Fruit fly (Drosophila melanogaster) whole organism, embryonic: ENCODE measurements around the gene ABCB7.

ENCODE experiments used
- Awh ChIP-seq: fragments of 200-800 bp; sonication (Bioruptor generic); IDR thresholded peaks from 2 replicates; pipeline ENCODE4, ENCODE4 v1.3.6; 2022; ENCODE audit warnings: missing biosample characterization, missing genetic modification characterization
- Bteb2 ChIP-seq: fragments of 200-800 bp; sonication (Bioruptor generic); optimal IDR thresholded peaks from 2 replicates; lab custom pipeline; 2016; ENCODE audit warnings: missing biosample characterization, missing genetic modification characterization
- CG11247 ChIP-seq: fragments of 200-800 bp; sonication (Bioruptor generic); IDR thresholded peaks from 2 replicates; pipeline ENCODE4 v1.3.6; 2022; ENCODE audit warnings: missing biosample characterization, missing genetic modification characterization
- CG12659 ChIP-seq: fragments of 200-800 bp; sonication (Bioruptor generic); optimal IDR thresholded peaks from 3 replicates; lab custom pipeline; 2017; ENCODE audit warnings: mild to moderate bottlenecking, missing biosample characterization, missing genetic modification reagents, missing genetic modification characterization
- CG16863 ChIP-seq: fragments of 200-800 bp; sonication (Bioruptor generic); optimal IDR thresholded peaks from 3 replicates; lab custom pipeline; 2016; ENCODE audit warnings: missing biosample characterization, missing genetic modification characterization
- CG17802 ChIP-seq: fragments of 200-800 bp; sonication (Bioruptor generic); optimal IDR thresholded peaks from 2 replicates; lab custom pipeline; 2018; ENCODE audit warnings: missing biosample characterization, mild to moderate bottlenecking, missing genetic modification characterization, moderate library complexity
- CG17829 ChIP-seq: fragments of 200-800 bp; optimal IDR thresholded peaks from 2 replicates; lab custom pipeline; 2019; ENCODE audit warnings: missing biosample characterization, mild to moderate bottlenecking, missing genetic modification characterization, moderate library complexity
- CG2875 ChIP-seq: fragments of 200-800 bp; sonication (Bioruptor generic); optimal IDR thresholded peaks from 2 replicates; lab custom pipeline; 2017; ENCODE audit warnings: missing biosample characterization, mild to moderate bottlenecking, missing genetic modification characterization, missing genetic modification reagents
- CG31365 ChIP-seq: fragments of 200-800 bp; sonication (Bioruptor generic); optimal IDR thresholded peaks from 2 replicates; lab custom pipeline; 2018; ENCODE audit warnings: missing biosample characterization, mild to moderate bottlenecking, missing genetic modification characterization
- CG31388 ChIP-seq: fragments of 200-800 bp; sonication (Bioruptor generic); optimal IDR thresholded peaks from 2 replicates; lab custom pipeline; 2016; ENCODE audit warnings: missing biosample characterization, missing genetic modification characterization
- CG3281 ChIP-seq: fragments of 200-800 bp; sonication (Bioruptor generic); optimal IDR thresholded peaks from 3 replicates; lab custom pipeline; 2017; ENCODE audit warnings: missing biosample characterization, mild to moderate bottlenecking, missing genetic modification characterization
- CG4404 ChIP-seq: fragments of 200-800 bp; sonication (Bioruptor generic); IDR thresholded peaks from 2 replicates; pipeline ENCODE4 v1.3.6; 2022; ENCODE audit warnings: missing biosample characterization, missing genetic modification characterization
- CG4820 ChIP-seq: fragments of 200-800 bp; sonication (Bioruptor generic); optimal IDR thresholded peaks from 3 replicates; lab custom pipeline; 2016; ENCODE audit warnings: missing biosample characterization, missing genetic modification characterization
- CG8765 ChIP-seq: fragments of 200-800 bp; sonication (Bioruptor generic); IDR thresholded peaks from 2 replicates; pipeline ENCODE4 v1.3.6; 2022; ENCODE audit warnings: missing biosample characterization, missing genetic modification characterization
- CG8924 ChIP-seq: fragments of 200-800 bp; optimal IDR thresholded peaks from 3 replicates; lab custom pipeline; 2019; ENCODE audit warnings: missing biosample characterization, mild to moderate bottlenecking, missing genetic modification characterization, moderate library complexity
- CG9215 ChIP-seq: fragments of 200-800 bp; sonication (Bioruptor generic); IDR thresholded peaks from 2 replicates; pipeline ENCODE4 v1.3.6; 2022; ENCODE audit warnings: missing biosample characterization, missing genetic modification characterization
- CG9437 ChIP-seq: fragments of 200-800 bp; sonication (Bioruptor generic); optimal IDR thresholded peaks from 2 replicates; lab custom pipeline; 2018; ENCODE audit warnings: missing biosample characterization, mild to moderate bottlenecking, missing genetic modification characterization
- CG9727 ChIP-seq: fragments of 200-800 bp; sonication (Bioruptor generic); optimal IDR thresholded peaks from 3 replicates; lab custom pipeline; 2017; ENCODE audit warnings: missing biosample characterization, mild to moderate bottlenecking, missing genetic modification characterization
- D ChIP-seq, 2 experiments: fragments of 200-800 bp in 1 of 2; fragments of >200 bp in 1 of 2; sonication (Bioruptor generic) in 1 of 2; optimal IDR thresholded peaks; 2 replicates in 1 of 2; 3 replicates in 1 of 2; lab custom pipeline; 2017; ENCODE audit warnings: mild to moderate bottlenecking in 1 of 2, missing biosample characterization in 1 of 2, missing genetic modification characterization in 1 of 2, missing genetic modification reagents in 1 of 2
- E2f1 ChIP-seq: fragments of 200-800 bp; sonication (Bioruptor generic); IDR thresholded peaks from 2 replicates; pipeline ENCODE4 v1.3.6; 2022; ENCODE audit warnings: missing biosample characterization, missing genetic modification characterization
- E2f2 ChIP-seq: fragments of 200-800 bp; sonication (Bioruptor generic); IDR thresholded peaks from 2 replicates; pipeline ENCODE4 v1.3.6; 2022; ENCODE audit warnings: missing biosample characterization, missing genetic modification characterization
- ERR ChIP-seq: fragments of 200-800 bp; sonication (Bioruptor generic); optimal IDR thresholded peaks from 2 replicates; lab custom pipeline; 2016; ENCODE audit warnings: missing biosample characterization, missing genetic modification characterization
- HLH54F ChIP-seq: fragments of 200-800 bp; sonication (Bioruptor generic); optimal IDR thresholded peaks from 3 replicates; lab custom pipeline; 2016; ENCODE audit warnings: missing biosample characterization, missing genetic modification characterization
- Hand ChIP-seq: fragments of 200-800 bp; sonication (Bioruptor generic); optimal IDR thresholded peaks from 2 replicates; lab custom pipeline; 2017; ENCODE audit warnings: mild to moderate bottlenecking, missing biosample characterization, missing genetic modification reagents, missing genetic modification characterization
- HmgD ChIP-seq: fragments of 200-800 bp; sonication (Bioruptor generic); optimal IDR thresholded peaks from 3 replicates; lab custom pipeline; 2016; ENCODE audit warnings: missing biosample characterization, missing genetic modification characterization
- Hr78 ChIP-seq, 2 experiments: fragments of 200-800 bp in 1 of 2; fragments of >200 bp in 1 of 2; sonication (Bioruptor generic) in 1 of 2; optimal IDR thresholded peaks; 2 replicates each; lab custom pipeline; 2017 to 2019; ENCODE audit warnings: missing biosample characterization in 2 of 2, missing genetic modification characterization in 2 of 2, mild to moderate bottlenecking in 1 of 2, moderate library complexity in 1 of 2
- Jarid2 ChIP-seq: fragments of 200-800 bp; sonication (Bioruptor generic); optimal IDR thresholded peaks from 3 replicates; lab custom pipeline; 2017; ENCODE audit warnings: mild to moderate bottlenecking, missing biosample characterization, missing genetic modification reagents, missing genetic modification characterization
- Sin3A ChIP-seq: fragments of >200 bp; optimal IDR thresholded peaks from 2 replicates; lab custom pipeline; 2018
- Stat92E ChIP-seq, 3 experiments: fragments of >200 bp in 2 of 3; fragments of 200-800 bp in 1 of 3; sonication (Bioruptor generic) in 1 of 3; optimal IDR thresholded peaks; 2 replicates each; lab custom pipeline; 2017 to 2019; ENCODE audit warnings: missing biosample characterization in 3 of 3, missing genetic modification characterization in 3 of 3, mild to moderate bottlenecking in 1 of 3, moderate library complexity in 1 of 3
- bsh ChIP-seq, 2 experiments: fragments of 200-800 bp; sonication (Bioruptor generic); optimal IDR thresholded peaks; 2 replicates each; lab custom pipeline; 2017 to 2018; ENCODE audit warnings: mild to moderate bottlenecking in 2 of 2, missing biosample characterization in 2 of 2, missing genetic modification characterization in 2 of 2, moderate library complexity in 1 of 2
- cad ChIP-seq: fragments of >200 bp; optimal IDR thresholded peaks from 2 replicates; lab custom pipeline; 2017; ENCODE audit warnings: missing biosample characterization, missing genetic modification characterization
- dysf ChIP-seq: fragments of 200-800 bp; sonication (Bioruptor generic); IDR thresholded peaks from 3 replicates; pipeline ENCODE4 v1.3.6; 2022; ENCODE audit warnings: missing biosample characterization, missing genetic modification characterization
- gsb-n ChIP-seq: fragments of 200-800 bp; sonication (Bioruptor generic); optimal IDR thresholded peaks from 3 replicates; lab custom pipeline; 2018; ENCODE audit warnings: missing biosample characterization, mild to moderate bottlenecking, missing genetic modification characterization
- h ChIP-seq: fragments of >200 bp; optimal IDR thresholded peaks from 2 replicates; lab custom pipeline; 2017
- hbn ChIP-seq: fragments of 200-800 bp; sonication (Bioruptor generic); IDR thresholded peaks from 2 replicates; pipeline ENCODE4 v1.3.6; 2022; ENCODE audit warnings: missing biosample characterization, missing genetic modification characterization; ENCODE audit not compliant: partially characterized antibody
- her ChIP-seq: fragments of 200-800 bp; sonication (Bioruptor generic); optimal IDR thresholded peaks from 2 replicates; lab custom pipeline; 2016; ENCODE audit warnings: missing biosample characterization, missing genetic modification characterization
- nom ChIP-seq: fragments of 200-800 bp; sonication (Bioruptor generic); optimal IDR thresholded peaks from 2 replicates; lab custom pipeline; 2017; ENCODE audit warnings: missing biosample characterization, missing genetic modification characterization, mild to moderate bottlenecking, moderate library complexity, missing genetic modification reagents
- otp ChIP-seq: fragments of 200-800 bp; sonication (Bioruptor generic); IDR thresholded peaks from 3 replicates; pipeline ENCODE4, ENCODE4 v1.3.6; 2022; ENCODE audit warnings: missing biosample characterization, missing genetic modification characterization
- pho ChIP-seq: fragments of 200-800 bp; sonication (Bioruptor generic); optimal IDR thresholded peaks from 2 replicates; lab custom pipeline; 2016; ENCODE audit warnings: missing biosample characterization, missing genetic modification characterization
- phol ChIP-seq: fragments of 200-800 bp; sonication (Bioruptor generic); optimal IDR thresholded peaks from 3 replicates; lab custom pipeline; 2018; ENCODE audit warnings: missing biosample characterization, mild to moderate bottlenecking, missing genetic modification characterization, moderate library complexity
- pzg ChIP-seq: fragments of 200-800 bp; sonication (Bioruptor generic); optimal IDR thresholded peaks from 3 replicates; lab custom pipeline; 2018; ENCODE audit warnings: missing biosample characterization, mild to moderate bottlenecking, missing genetic modification characterization, moderate library complexity
- seq ChIP-seq: fragments of 200-800 bp; sonication (Bioruptor generic); IDR thresholded peaks from 2 replicates; pipeline ENCODE4 v1.3.6; 2022; ENCODE audit warnings: missing biosample characterization, missing genetic modification characterization
- sisA ChIP-seq: fragments of 200-800 bp; sonication (Bioruptor generic); IDR thresholded peaks from 2 replicates; pipeline ENCODE4 v1.3.6; 2022; ENCODE audit warnings: missing biosample characterization, missing genetic modification characterization
- ssp ChIP-seq: fragments of 200-800 bp; sonication (Bioruptor generic); IDR thresholded peaks from 2 replicates; pipeline ENCODE4 v1.3.6; 2022; ENCODE audit warnings: missing biosample characterization, missing genetic modification characterization
- tgo ChIP-seq: fragments of 200-800 bp; sonication (Bioruptor generic); IDR thresholded peaks from 3 replicates; pipeline ENCODE4 v1.3.6; 2022; ENCODE audit warnings: missing biosample characterization, missing genetic modification characterization
- tio ChIP-seq: fragments of 200-800 bp; sonication (Bioruptor generic); optimal IDR thresholded peaks from 2 replicates; lab custom pipeline; 2017; ENCODE audit warnings: missing biosample characterization, missing genetic modification characterization, inconsistent platforms
- trh ChIP-seq: fragments of 200-800 bp; sonication (Bioruptor generic); optimal IDR thresholded peaks from 2 replicates; lab custom pipeline; 2016; ENCODE audit warnings: missing biosample characterization, missing genetic modification characterization
- wdn ChIP-seq: fragments of 200-800 bp; sonication (Bioruptor generic); IDR thresholded peaks from 2 replicates; pipeline ENCODE4 v1.3.6; 2022; ENCODE audit warnings: missing biosample characterization, missing genetic modification characterization
- zf30C ChIP-seq: fragments of 200-800 bp; sonication (Bioruptor generic); optimal IDR thresholded peaks from 3 replicates; lab custom pipeline; 2018; ENCODE audit warnings: missing biosample characterization, mild to moderate bottlenecking, missing genetic modification characterization

Gene ABCB7

dm6 chr3L:1644920-1645567 is 26.8 kb downstream of the ABCB7 start, which contains the start of the genes alphaCOP and CG13919 (continued):
- TF ChIP-seq Jarid2 (GFP tag; lab: Kevin White, UChicago) = peak; percentile 11
- peak; percentile 94 for TF ChIP-seq Bteb2
- peak; percentile 92 for TF ChIP-seq nom (GFP tag; lab: Kevin White, UChicago)
- TF ChIP-seq trh = peak; percentile 95
- peak; percentile 9 for TF ChIP-seq Sin3A
- TF ChIP-seq CG9215 (GFP tag; lab: Robert Waterston, UW) = peak; percentile 95
- peak; percentile 93 for TF ChIP-seq HLH54F (GFP tag; lab: Kevin White, UChicago)
- TF ChIP-seq CG31365 (tag; lab: Kevin White, UChicago) = peak; percentile 65
- TF ChIP-seq CG12659 (GFP tag; lab: Kevin White, UChicago) = peak; percentile 98
- TF ChIP-seq tio (GFP tag; lab: Kevin White, UChicago) = no peak
- TF ChIP-seq CG8765 (GFP tag; lab: Robert Waterston, UW) = peak; percentile 94
- peak in 1 of 3 experiments; percentile 98 for TF ChIP-seq Stat92E (GFP tag; optimal IDR thresholded peaks at IDR 0.05; lab: Kevin White, UChicago)
- TF ChIP-seq E2f2 (GFP tag; lab: Robert Waterston, UW) = peak; percentile 86
- TF ChIP-seq her (GFP tag; lab: Kevin White, UChicago) = peak; percentile 69
- TF ChIP-seq phol (tag; lab: Kevin White, UChicago) = peak; percentile 93
- peak; percentile 89 for TF ChIP-seq CG31388 (GFP tag; lab: Kevin White, UChicago)
- no peak for TF ChIP-seq h (lab: Kevin White, UChicago)
- TF ChIP-seq cad = no peak
- peak; percentile 97 for TF ChIP-seq CG8924 (tag; lab: Kevin White, UChicago)
- peak; percentile 96 for TF ChIP-seq seq (GFP tag; lab: Robert Waterston, UW)
- TF ChIP-seq D (optimal IDR thresholded peaks at IDR 0.05; lab: Kevin White, UChicago) = no peak
- TF ChIP-seq D (GFP tag; optimal IDR thresholded peaks at IDR 0.05; lab: Kevin White, UChicago) = peak; percentile 88
- TF ChIP-seq zf30C (GFP tag; lab: Kevin White, UChicago) = no peak
- TF ChIP-seq CG17802 (tag; lab: Kevin White, UChicago) = peak; percentile 75
- peak; percentile 94 for TF ChIP-seq CG11247
- peak; percentile 96 for TF ChIP-seq wdn (GFP tag; lab: Robert Waterston, UW)
- peak; percentile 97 for TF ChIP-seq gsb-n (tag; lab: Kevin White, UChicago)
- peak; percentile 91 for TF ChIP-seq CG3281 (GFP tag; lab: Kevin White, UChicago)
- TF ChIP-seq CG16863 (GFP tag; lab: Kevin White, UChicago) = peak; percentile 91
- peak; percentile 94 for TF ChIP-seq CG4404 (GFP tag; lab: Robert Waterston, UW)
- peak; percentile 92 for TF ChIP-seq sisA
- TF ChIP-seq pzg (GFP tag; lab: Kevin White, UChicago) = peak; percentile 55
- peak; percentile 94 for TF ChIP-seq CG9437 (GFP tag; lab: Kevin White, UChicago)
- 0 out of 2 replicates have a peak, but pooled peaks have one; percentile 18 for TF ChIP-seq hbn
- peak; percentile 96 for TF ChIP-seq E2f1 (GFP tag; lab: Robert Waterston, UW)
- peak; percentile 86 to 98 for TF ChIP-seq bsh (GFP tag; optimal IDR thresholded peaks at IDR 0.05; lab: Kevin White, UChicago)
- TF ChIP-seq CG9727 (GFP tag; lab: Kevin White, UChicago) = peak; percentile 98
- peak; percentile 91 for TF ChIP-seq Hand (GFP tag; lab: Kevin White, UChicago)
- TF ChIP-seq CG2875 = peak; percentile 89
- TF ChIP-seq CG17829 (tag; lab: Kevin White, UChicago) = peak; percentile 95
- TF ChIP-seq tgo (GFP tag; lab: Robert Waterston, UW) = peak; percentile 97
- TF ChIP-seq otp (GFP tag; lab: Robert Waterston, UW) = peak; percentile 98
- peak; percentile 98 for TF ChIP-seq Awh (GFP tag; lab: Robert Waterston, UW)
- peak; percentile 92 for TF ChIP-seq ssp (GFP tag; lab: Robert Waterston, UW)
- peak in 1 of 2 experiments; percentile 93 for TF ChIP-seq Hr78 (GFP tag; optimal IDR thresholded peaks at IDR 0.05; lab: Kevin White, UChicago)
- TF ChIP-seq dysf (GFP tag; lab: Robert Waterston, UW) = peak; percentile 97
- peak; percentile 70 for TF ChIP-seq HmgD (GFP tag; lab: Kevin White, UChicago)
- peak; percentile 88 for TF ChIP-seq CG4820
- peak; percentile 88 for TF ChIP-seq ERR (GFP tag; lab: Kevin White, UChicago)
- peak; percentile 93 for TF ChIP-seq pho (GFP tag; lab: Kevin White, UChicago)
